Worm (Caenorhabditis elegans) whole organism, L4 larva: ENCODE data around the gene Y7A5A.3.

ENCODE experiments used
- F10B5.3 ChIP-seq: sonication (generic microtip); optimal IDR thresholded peaks from 2 replicates; lab custom pipeline; 2016; ENCODE audit warnings: mild to moderate bottlenecking, missing genetic modification characterization, missing compliant biosample characterization
- F37D6.2 ChIP-seq: sonication (generic microtip); optimal IDR thresholded peaks from 2 replicates; lab custom pipeline; 2016; ENCODE audit warnings: mild to moderate bottlenecking, missing genetic modification characterization, missing compliant biosample characterization
- T26A8.4 ChIP-seq: fragments of 200-800 bp; sonication (Bioruptor generic); IDR thresholded peaks from 2 replicates; pipeline ENCODE4 v1.3.6; 2022; ENCODE audit warnings: missing genetic modification characterization, missing compliant biosample characterization
- Y48G9A.11 ChIP-seq: fragments of 200-800 bp; sonication (Bioruptor generic); IDR thresholded peaks from 2 replicates; pipeline ENCODE4 v1.3.6; 2022; ENCODE audit warnings: missing genetic modification reagents, missing genetic modification characterization, missing compliant biosample characterization
- Y75B8A.6 ChIP-seq: fragments of 200-800 bp; sonication (Bioruptor generic); IDR thresholded peaks from 2 replicates; pipeline ENCODE4 v1.3.6; 2022; ENCODE audit warnings: missing genetic modification reagents, missing genetic modification characterization, missing compliant biosample characterization
- ama-1 ChIP-seq: fragments of 150-350 bp; optimal IDR thresholded peaks from 2 replicates; lab custom pipeline; 2014; ENCODE audit warnings: inconsistent platforms, mixed read lengths
- attf-4 ChIP-seq: sonication (generic microtip); optimal IDR thresholded peaks from 3 replicates; lab custom pipeline; 2017; ENCODE audit warnings: missing biosample characterization, missing genetic modification characterization
- ceh-20 ChIP-seq: fragments of 200-800 bp; sonication (Bioruptor generic); IDR thresholded peaks from 2 replicates; pipeline ENCODE4 v1.3.6; 2022; ENCODE audit warnings: missing genetic modification reagents, missing genetic modification characterization, missing compliant biosample characterization
- ceh-28 ChIP-seq: fragments of 150-350 bp; optimal IDR thresholded peaks from 2 replicates; lab custom pipeline; 2014; ENCODE audit warnings: missing biosample characterization, missing genetic modification reagents, missing genetic modification characterization
- cey-2 ChIP-seq: sonication (generic microtip); optimal IDR thresholded peaks from 3 replicates; lab custom pipeline; 2017; ENCODE audit warnings: missing genetic modification characterization, mild to moderate bottlenecking, missing compliant biosample characterization, antibody characterized with exemption, borderline replicate concordance; ENCODE audit not compliant: insufficient read depth
- daf-8 ChIP-seq: fragments of 200-800 bp; sonication (Bioruptor generic); IDR thresholded peaks from 2 replicates; pipeline ENCODE4 v1.3.6; 2022; ENCODE audit warnings: missing genetic modification characterization, missing compliant biosample characterization
- dmd-9 ChIP-seq: fragments of 200-800 bp; sonication (Bioruptor generic); IDR thresholded peaks from 2 replicates; pipeline ENCODE4 v1.3.6; 2022; ENCODE audit warnings: missing genetic modification reagents, missing genetic modification characterization, missing compliant biosample characterization
- egl-27 ChIP-seq: sonication (generic microtip); optimal IDR thresholded peaks from 3 replicates; lab custom pipeline; 2017; ENCODE audit warnings: missing biosample characterization, missing genetic modification reagents, missing genetic modification characterization
- egl-43 ChIP-seq: fragments of 200-800 bp; sonication (Bioruptor generic); IDR thresholded peaks from 2 replicates; pipeline ENCODE4 v1.3.6; 2022; ENCODE audit warnings: missing genetic modification reagents, missing genetic modification characterization, missing compliant biosample characterization
- fkh-10 ChIP-seq: fragments of 150-350 bp; optimal IDR thresholded peaks from 2 replicates; lab custom pipeline; 2014; ENCODE audit warnings: missing biosample characterization, missing genetic modification reagents, missing genetic modification characterization
- fos-1 ChIP-seq: fragments of 150-350 bp; optimal IDR thresholded peaks from 2 replicates; lab custom pipeline; 2014; ENCODE audit warnings: missing biosample characterization, missing genetic modification characterization
- gei-8 ChIP-seq: fragments of 200-800 bp; sonication (Bioruptor generic); optimal IDR thresholded peaks from 2 replicates; lab custom pipeline; 2018; ENCODE audit warnings: mild to moderate bottlenecking, missing genetic modification characterization, missing compliant biosample characterization
- hlh-30 ChIP-seq: sonication (generic microtip); optimal IDR thresholded peaks from 2 replicates; lab custom pipeline; 2017; ENCODE audit warnings: antibody characterized with exemption, mild to moderate bottlenecking, missing genetic modification characterization, missing compliant biosample characterization; ENCODE audit not compliant: insufficient read depth
- hmg-1.1 ChIP-seq: fragments of 200-800 bp; sonication (Bioruptor generic); IDR thresholded peaks from 2 replicates; pipeline ENCODE4 v1.3.6; 2022; ENCODE audit warnings: missing genetic modification reagents, missing genetic modification characterization, missing compliant biosample characterization
- lim-7 ChIP-seq: fragments of 200-800 bp; sonication (Bioruptor generic); IDR thresholded peaks from 2 replicates; pipeline ENCODE4 v1.3.6; 2022; ENCODE audit warnings: missing genetic modification characterization, missing compliant biosample characterization
- lin-39 ChIP-seq: fragments of 150-350 bp; optimal IDR thresholded peaks from 2 replicates; lab custom pipeline; 2014; ENCODE audit warnings: missing biosample characterization, missing genetic modification reagents, missing genetic modification characterization
- lsy-2 ChIP-seq, 2 experiments: fragments of 150-350 bp in 1 of 2; sonication (generic microtip) in 1 of 2; optimal IDR thresholded peaks; 2 replicates each; lab custom pipeline; 2014 to 2017; ENCODE audit warnings: missing biosample characterization in 2 of 2, missing genetic modification characterization in 2 of 2
- madf-9 ChIP-seq: fragments of 200-800 bp; sonication (Bioruptor generic); conservative IDR thresholded peaks from 2 replicates; pipeline ENCODE4 v1.3.6; 2022; ENCODE audit warnings: missing genetic modification reagents, missing genetic modification characterization, missing compliant biosample characterization
- mdl-1 ChIP-seq, 2 experiments: fragments of 150-350 bp in 1 of 2; sonication (generic microtip) in 1 of 2; optimal IDR thresholded peaks; 2 replicates each; lab custom pipeline; 2014 to 2017; ENCODE audit warnings: missing biosample characterization in 2 of 2, missing genetic modification characterization in 2 of 2
- mep-1 ChIP-seq: fragments of 150-350 bp; sonication (generic microtip); optimal IDR thresholded peaks from 3 replicates; lab custom pipeline; 2014; ENCODE audit warnings: missing biosample characterization, missing genetic modification characterization
- mxl-2 ChIP-seq: fragments of 200-800 bp; sonication (Bioruptor generic); conservative IDR thresholded peaks from 2 replicates; pipeline ENCODE4 v1.3.6; 2022; ENCODE audit warnings: missing genetic modification reagents, missing genetic modification characterization, missing compliant biosample characterization
- nhr-10 ChIP-seq: fragments of 150-350 bp; optimal IDR thresholded peaks from 2 replicates; lab custom pipeline; 2014; ENCODE audit warnings: missing biosample characterization, missing genetic modification characterization
- nhr-102 ChIP-seq: sonication (generic microtip); optimal IDR thresholded peaks from 2 replicates; lab custom pipeline; 2016; ENCODE audit warnings: mild to moderate bottlenecking, missing genetic modification characterization, moderate library complexity, missing compliant biosample characterization
- nhr-41 ChIP-seq: fragments of 200-800 bp; sonication (Bioruptor generic); IDR thresholded peaks from 2 replicates; pipeline ENCODE4 v1.3.6; 2022; ENCODE audit warnings: missing genetic modification reagents, missing genetic modification characterization, missing compliant biosample characterization
- nhr-42 ChIP-seq: fragments of 200-800 bp; sonication (Bioruptor generic); IDR thresholded peaks from 2 replicates; pipeline ENCODE4 v1.3.6; 2022; ENCODE audit warnings: missing genetic modification characterization, missing compliant biosample characterization
- nhr-48 ChIP-seq: sonication (generic microtip); optimal IDR thresholded peaks from 2 replicates; lab custom pipeline; 2016; ENCODE audit warnings: mild to moderate bottlenecking, missing genetic modification characterization, missing compliant biosample characterization
- pha-4 ChIP-seq, 2 experiments: fragments of 150-350 bp in 1 of 2; fragments of 200-800 bp in 1 of 2; sonication (Bioruptor generic) in 1 of 2; IDR thresholded peaks in 1 of 2; optimal IDR thresholded peaks in 1 of 2; 2 replicates each; pipeline versions ENCODE4 v1.3.6 to Lab custom; 2014 to 2022; ENCODE audit warnings: missing genetic modification characterization in 2 of 2, missing genetic modification reagents in 2 of 2, missing biosample characterization in 1 of 2, missing compliant biosample characterization in 1 of 2
- pqm-1 ChIP-seq: sonication (generic microtip); optimal IDR thresholded peaks from 2 replicates; lab custom pipeline; 2017; ENCODE audit warnings: missing biosample characterization, missing genetic modification characterization
- rbr-2 ChIP-seq: sonication (generic microtip); optimal IDR thresholded peaks from 2 replicates; lab custom pipeline; 2016; ENCODE audit warnings: missing genotype, missing genetic modification characterization, missing compliant biosample characterization
- saeg-2 ChIP-seq: fragments of 200-800 bp; sonication (Bioruptor generic); IDR thresholded peaks from 2 replicates; pipeline ENCODE4 v1.3.6; 2022; ENCODE audit warnings: missing genetic modification reagents, missing genetic modification characterization, missing compliant biosample characterization
- sdz-12 ChIP-seq: fragments of 200-800 bp; sonication (Bioruptor generic); optimal IDR thresholded peaks from 2 replicates; lab custom pipeline; 2018; ENCODE audit warnings: mild to moderate bottlenecking, missing genetic modification characterization, missing compliant biosample characterization
- set-16 ChIP-seq: fragments of 200-800 bp; sonication (Bioruptor generic); IDR thresholded peaks from 2 replicates; pipeline ENCODE4 v1.3.6; 2022; ENCODE audit warnings: missing genetic modification reagents, missing genetic modification characterization, missing compliant biosample characterization
- unc-39 ChIP-seq: sonication (generic microtip); optimal IDR thresholded peaks from 2 replicates; lab custom pipeline; 2017; ENCODE audit warnings: missing biosample characterization, missing genetic modification characterization
- unc-62 ChIP-seq, 3 experiments: fragments of 150-350 bp in 1 of 3; sonication (generic microtip); optimal IDR thresholded peaks in 2 of 3; peaks in 1 of 3; 1 replicate in 1 of 3; 2 replicates in 2 of 3; lab custom pipeline; 2014 to 2017; ENCODE audit warnings: missing biosample characterization in 3 of 3, missing genetic modification characterization in 3 of 3, missing genetic modification reagents in 3 of 3, missing genotype in 1 of 3
- vab-7 ChIP-seq: fragments of 200-800 bp; sonication (Bioruptor generic); IDR thresholded peaks from 2 replicates; pipeline ENCODE4 v1.3.6; 2022; ENCODE audit warnings: missing genetic modification reagents, missing genetic modification characterization, missing compliant biosample characterization
- zag-1 ChIP-seq: fragments of 150-350 bp; optimal IDR thresholded peaks from 2 replicates; lab custom pipeline; 2014; ENCODE audit warnings: missing biosample characterization, missing genetic modification characterization
- zip-2 ChIP-seq: fragments of 150-350 bp; optimal IDR thresholded peaks from 2 replicates; lab custom pipeline; 2014; ENCODE audit warnings: missing biosample characterization, missing genetic modification characterization
- ztf-7 ChIP-seq: fragments of 150-350 bp; optimal IDR thresholded peaks from 2 replicates; lab custom pipeline; 2014; ENCODE audit warnings: missing biosample characterization, missing genetic modification characterization

Gene Y7A5A.3

ce11 chrX:15811341-15811740, 26.9 kb upstream of the Y7A5A.3 start:
- TF ChIP-seq dmd-9 (GFP tag; lab: Robert Waterston, UW) = no peak
- TF ChIP-seq attf-4 = no peak
- TF ChIP-seq gei-8 (GFP tag; lab: Kevin White, UChicago) = no peak
- TF ChIP-seq saeg-2 (GFP tag; lab: Robert Waterston, UW) = no peak
- no peak for TF ChIP-seq T26A8.4
- TF ChIP-seq hmg-1.1 (GFP tag; lab: Robert Waterston, UW) = no peak
- TF ChIP-seq daf-8 = no peak
- no peak for TF ChIP-seq mdl-1 (tag; optimal IDR thresholded peaks at IDR 0.05; lab: Kevin White, UChicago)
- TF ChIP-seq pha-4 (GFP tag; IDR thresholded peaks at IDR 0.05; lab: Robert Waterston, UW) = no peak
- TF ChIP-seq pha-4 (tag; optimal IDR thresholded peaks at IDR 0.05; lab: Kevin White, UChicago) = no peak
- TF ChIP-seq F37D6.2 = no peak

- TF ChIP-seq dmd-9 (GFP tag; lab: Robert Waterston, UW) = no peak
- no peak for TF ChIP-seq mxl-2 (GFP tag; lab: Robert Waterston, UW)
- no peak for TF ChIP-seq cey-2 (tag; lab: Kevin White, UChicago)
- TF ChIP-seq lin-39 = no peak
- no peak for TF ChIP-seq ceh-20 (GFP tag; lab: Robert Waterston, UW)
These were observed 19.6 kb upstream of the Y7A5A.3 start, which contains the start of gene Y7A5A.7 for ce11 chrX:15804072-15804471. Gene Y7A5A.7 (minus strand): TSS chrX:15804172.

- TF ChIP-seq Y48G9A.11 (GFP tag; lab: Robert Waterston, UW) = 0 out of 2 replicates have a peak, but pooled peaks have one; percentile 30
- peak; percentile 58 for TF ChIP-seq set-16
- no peak for TF ChIP-seq egl-27 (tag; lab: Kevin White, UChicago)
These were observed 17.4 kb upstream of the Y7A5A.3 start for ce11 chrX:15801827-15802226.

- no peak for TF ChIP-seq unc-39 (tag; lab: Kevin White, UChicago)
- TF ChIP-seq hlh-30 (tag; lab: Kevin White, UChicago) = peak; percentile 30
These were observed 15.1 kb upstream of the Y7A5A.3 start, which contains the start of gene Y7A5A.6 for ce11 chrX:15799595-15799994. Gene Y7A5A.6 (minus strand): TSS chrX:15799695.

ce11 chrX:15796633-15797032, 12.2 kb upstream of the Y7A5A.3 start:
- TF ChIP-seq rbr-2 = peak; percentile 21
- no peak for TF ChIP-seq F10B5.3 (tag; lab: Kevin White, UChicago)
- TF ChIP-seq ceh-28 (tag; lab: Kevin White, UChicago) = no peak
- TF ChIP-seq nhr-41 = no peak
- TF ChIP-seq nhr-10 = no peak
- no peak for TF ChIP-seq zag-1 (tag; lab: Kevin White, UChicago)
- TF ChIP-seq mxl-2 (GFP tag; lab: Robert Waterston, UW) = no peak
- TF ChIP-seq vab-7 = no peak
- no peak for TF ChIP-seq fkh-10 (GFP tag; lab: Kevin White, UChicago)
- no peak for TF ChIP-seq Y75B8A.6 (GFP tag; lab: Robert Waterston, UW)
- 0 out of 2 replicates have a peak, but pooled peaks have one; percentile 56 for TF ChIP-seq lim-7 (GFP tag; lab: Robert Waterston, UW)
- no peak for TF ChIP-seq ztf-7
- no peak for TF ChIP-seq pha-4 (GFP tag; IDR thresholded peaks at IDR 0.05; lab: Robert Waterston, UW)
- TF ChIP-seq pha-4 (tag; optimal IDR thresholded peaks at IDR 0.05; lab: Kevin White, UChicago) = no peak
- TF ChIP-seq dmd-9 (GFP tag; lab: Robert Waterston, UW) = no peak
- TF ChIP-seq lsy-2 (tag; optimal IDR thresholded peaks at IDR 0.05; lab: Kevin White, UChicago) = no peak
- TF ChIP-seq attf-4 = no peak
- no peak for TF ChIP-seq pqm-1
- no peak for TF ChIP-seq fos-1 (tag; lab: Kevin White, UChicago)
- no peak for TF ChIP-seq mdl-1 (tag; optimal IDR thresholded peaks at IDR 0.05; lab: Kevin White, UChicago)
- TF ChIP-seq nhr-42 (GFP tag; lab: Robert Waterston, UW) = no peak
- no peak for TF ChIP-seq sdz-12 (GFP tag; lab: Kevin White, UChicago)
- no peak for TF ChIP-seq madf-9 (GFP tag; lab: Robert Waterston, UW)
- peak; percentile 70 for TF ChIP-seq zip-2 (tag; lab: Kevin White, UChicago)
- TF ChIP-seq nhr-48 (tag; lab: Kevin White, UChicago) = peak; percentile 15
- peak; percentile 42 for TF ChIP-seq nhr-102 (tag; lab: Kevin White, UChicago)
- TF ChIP-seq egl-43 = peak; percentile 74
- peak in 1 of 2 experiments; percentile 85 for TF ChIP-seq unc-62 (GFP tag; optimal IDR thresholded peaks at IDR 0.05 in 1 of 2; lab: Kevin White, UChicago)
- TF ChIP-seq unc-62 (tag; optimal IDR thresholded peaks at IDR 0.05; lab: Kevin White, UChicago) = no peak
- no peak for TF ChIP-seq mep-1
- no peak for TF ChIP-seq ama-1 (lab: Kevin White, UChicago)
